Worm (Caenorhabditis elegans): ENCODE results near the gene pas-6.

The pas-6 gene

DNA sequence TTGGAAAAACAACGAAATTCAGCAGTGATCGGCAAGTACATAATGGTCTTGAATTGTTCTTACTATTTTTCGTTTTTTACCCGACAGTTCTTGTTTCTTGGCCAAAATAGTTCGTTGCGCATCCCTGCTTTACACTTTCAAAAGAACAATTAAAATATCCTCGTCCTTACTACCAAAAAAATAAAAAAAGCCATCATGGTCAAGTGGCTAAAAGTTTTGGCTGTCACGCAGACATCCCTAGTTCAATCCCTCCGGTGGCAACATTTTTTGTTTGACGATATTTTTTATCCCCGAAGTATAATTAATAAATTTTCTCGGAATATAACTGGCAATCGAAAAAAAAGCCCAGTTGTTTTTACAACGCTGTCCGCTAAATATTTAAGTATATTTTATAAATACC is 7.7 kb upstream of the pas-6 start:
- TF ChIP-seq drap-1 (GFP tag; optimal IDR thresholded peaks at IDR 0.05) (no peak), unc-120 (tag; optimal IDR thresholded peaks at IDR 0.05; ENCODE audit: poor library complexity, severe bottlenecking) (no peak), M03D4.4 (tag; optimal IDR thresholded peaks at IDR 0.05) (no peak), elt-3 (tag; optimal IDR thresholded peaks at IDR 0.05) (no peak), bed-3 (GFP tag; optimal IDR thresholded peaks at IDR 0.05) (no peak), lin-13 (tag; optimal IDR thresholded peaks at IDR 0.05) (no peak), blmp-1 (tag; optimal IDR thresholded peaks at IDR 0.05) (no peak), unc-62 (GFP tag; optimal IDR thresholded peaks at IDR 0.05) (no peak)

DNA sequence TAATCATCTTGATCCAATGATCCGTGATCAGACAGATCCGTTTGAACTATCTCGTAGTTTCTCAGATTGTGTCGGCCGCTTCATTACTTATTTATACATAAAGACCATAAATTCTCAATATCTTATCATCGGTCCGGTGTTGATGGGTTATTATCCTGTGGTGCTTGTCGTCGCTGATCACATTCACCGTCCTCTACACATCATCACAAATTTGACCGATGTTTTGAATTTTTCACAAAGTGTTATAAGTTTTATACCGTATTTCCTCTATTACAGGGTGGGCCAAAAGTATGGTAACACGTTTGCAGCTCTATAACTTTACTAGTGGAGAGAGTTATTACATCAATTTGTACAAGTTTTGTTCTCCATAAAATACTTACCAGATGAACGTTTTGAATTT is 3.8 kb upstream of the pas-6 start:
- no peak for TF ChIP-seq ztf-11 (tag; optimal IDR thresholded peaks at IDR 0.05)
- TF ChIP-seq ceh-83 (GFP tag; optimal IDR thresholded peaks at IDR 0.05) = no peak
- no peak for TF ChIP-seq lin-13 (tag; optimal IDR thresholded peaks at IDR 0.05)
- no peak for TF ChIP-seq flh-1 (GFP tag; optimal IDR thresholded peaks at IDR 0.05)
- no peak for TF ChIP-seq elt-1 (tag; optimal IDR thresholded peaks at IDR 0.05; ENCODE audit: borderline replicate concordance, insufficient read depth)
- TF ChIP-seq mls-2 (tag; optimal IDR thresholded peaks at IDR 0.05) = no peak
- TF ChIP-seq mep-1 (tag; optimal IDR thresholded peaks at IDR 0.05) = no peak
- no peak for TF ChIP-seq unc-39 (tag; optimal IDR thresholded peaks at IDR 0.05)
- no peak for TF ChIP-seq bed-3 (GFP tag; optimal IDR thresholded peaks at IDR 0.05)
- TF ChIP-seq unc-120 (tag; optimal IDR thresholded peaks at IDR 0.05; ENCODE audit: poor library complexity, severe bottlenecking) = no peak
- no peak for TF ChIP-seq mab-5 (tag; optimal IDR thresholded peaks at IDR 0.05)
- TF ChIP-seq ceh-39 (tag; optimal IDR thresholded peaks at IDR 0.05) = no peak
- no peak for TF ChIP-seq lin-32 (GFP tag; optimal IDR thresholded peaks at IDR 0.05)
- TF ChIP-seq nhr-237 (tag; optimal IDR thresholded peaks at IDR 0.05) = no peak
- TF ChIP-seq unc-62 (GFP tag; optimal IDR thresholded peaks at IDR 0.05) = no peak
- TF ChIP-seq pha-4 (tag; optimal IDR thresholded peaks at IDR 0.05) = no peak

DNA sequence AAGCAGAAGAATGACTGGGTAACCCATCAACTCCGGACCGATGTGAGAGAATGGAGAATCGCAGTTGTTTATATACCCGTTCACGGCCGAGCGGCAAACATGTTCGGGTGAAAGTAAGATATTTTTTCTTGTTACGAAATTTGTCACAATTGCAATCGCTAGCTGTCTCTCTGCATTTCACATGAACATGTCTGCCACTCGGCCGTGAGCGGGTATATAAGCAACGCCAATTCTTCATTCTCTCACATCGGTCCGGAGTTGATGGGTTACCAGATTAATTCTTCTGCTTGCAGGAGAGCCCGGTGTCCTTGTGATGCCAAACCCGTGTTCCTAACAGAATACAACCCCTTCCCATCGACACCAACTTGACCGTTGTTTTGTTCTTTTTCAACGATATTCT is 2.9 kb upstream of the pas-6 start:
- TF ChIP-seq nhr-28 (tag; optimal IDR thresholded peaks at IDR 0.05) = no peak
- TF ChIP-seq ztf-11 (tag; optimal IDR thresholded peaks at IDR 0.05) = no peak
- no peak for TF ChIP-seq unc-120 (tag; optimal IDR thresholded peaks at IDR 0.05; ENCODE audit: poor library complexity, severe bottlenecking)
- TF ChIP-seq mab-5 (tag; optimal IDR thresholded peaks at IDR 0.05) = no peak
- no peak for TF ChIP-seq ham-2 (GFP tag; optimal IDR thresholded peaks at IDR 0.05)
- TF ChIP-seq ceh-43 (GFP tag; optimal IDR thresholded peaks at IDR 0.05) = no peak
- no peak for TF ChIP-seq tbx-8 (GFP tag; optimal IDR thresholded peaks at IDR 0.05)
- no peak for TF ChIP-seq pha-4 (tag; optimal IDR thresholded peaks at IDR 0.05)
- no peak for TF ChIP-seq lsy-2 (tag; optimal IDR thresholded peaks at IDR 0.05)
- no peak for TF ChIP-seq ceh-39 (tag; optimal IDR thresholded peaks at IDR 0.05)
- TF ChIP-seq nhr-76 (tag; optimal IDR thresholded peaks at IDR 0.05) = no peak
- no peak for TF ChIP-seq blmp-1 (tag; optimal IDR thresholded peaks at IDR 0.05)
- no peak for TF ChIP-seq nhr-12 (tag; optimal IDR thresholded peaks at IDR 0.05)
- no peak for TF ChIP-seq sptf-1 (tag; optimal IDR thresholded peaks at IDR 0.05)
- no peak for TF ChIP-seq nhr-2 (tag; optimal IDR thresholded peaks at IDR 0.05)
- TF ChIP-seq mls-2 (tag; optimal IDR thresholded peaks at IDR 0.05) = no peak
- TF ChIP-seq drap-1 (GFP tag; optimal IDR thresholded peaks at IDR 0.05) = no peak
- TF ChIP-seq cnd-1 (tag; optimal IDR thresholded peaks at IDR 0.05) = no peak
- no peak for TF ChIP-seq bed-3 (GFP tag; optimal IDR thresholded peaks at IDR 0.05)
- no peak for TF ChIP-seq zip-8 (tag; optimal IDR thresholded peaks at IDR 0.05)

ce11 chrV:5584833-5585232 is 690 bp upstream of the pas-6 start, which contains the start of gene CD4.11:
Gene CD4.11, plus strand, starts transcription at chrV:5585133.
- TF ChIP-seq unc-120 (tag; optimal IDR thresholded peaks at IDR 0.05; ENCODE audit: poor library complexity, severe bottlenecking) = no peak
- TF ChIP-seq mab-5 (tag; optimal IDR thresholded peaks at IDR 0.05) = no peak
- no peak for TF ChIP-seq drap-1 (GFP tag; optimal IDR thresholded peaks at IDR 0.05)
- TF ChIP-seq nhr-12 (tag; optimal IDR thresholded peaks at IDR 0.05) = no peak
- no peak for TF ChIP-seq lsy-2 (tag; optimal IDR thresholded peaks at IDR 0.05)
- TF ChIP-seq M03D4.4 (tag; optimal IDR thresholded peaks at IDR 0.05) = no peak
- no peak for TF ChIP-seq snpc-4 (tag; optimal IDR thresholded peaks at IDR 0.05)
- no peak for TF ChIP-seq lin-13 (tag; optimal IDR thresholded peaks at IDR 0.05)
- no peak for TF ChIP-seq bed-3 (GFP tag; optimal IDR thresholded peaks at IDR 0.05)
- no peak for TF ChIP-seq nhr-2 (tag; optimal IDR thresholded peaks at IDR 0.05)
- no peak for TF ChIP-seq ztf-11 (tag; optimal IDR thresholded peaks at IDR 0.05)
- TF ChIP-seq mls-2 (tag; optimal IDR thresholded peaks at IDR 0.05) = no peak
- no peak for TF ChIP-seq unc-62 (GFP tag; optimal IDR thresholded peaks at IDR 0.05)
- TF ChIP-seq elt-3 (tag; optimal IDR thresholded peaks at IDR 0.05) = no peak
- TF ChIP-seq ham-2 (GFP tag; optimal IDR thresholded peaks at IDR 0.05) = no peak
- no peak for TF ChIP-seq nhr-28 (tag; optimal IDR thresholded peaks at IDR 0.05)
- no peak for TF ChIP-seq ces-1 (GFP tag; optimal IDR thresholded peaks at IDR 0.05)

Measured in whole organism, mixed stage, embryonic.